Fruit fly (Drosophila melanogaster) whole organism, pupa: ENCODE measurements around the gene Ndc1.

Experiments used
- CG10348 ChIP-seq: fragments of 200-800 bp; sonication (Bioruptor generic); IDR thresholded peaks from 2 replicates; pipeline ENCODE4 v1.3.6; 2022; ENCODE audit warnings: missing biosample characterization, missing genetic modification characterization
- CG12605 ChIP-seq: fragments of 200-800 bp; sonication (Bioruptor generic); IDR thresholded peaks from 2 replicates; pipeline ENCODE4 v1.3.6; 2022; ENCODE audit warnings: missing biosample characterization, missing genetic modification characterization
- CG13204 ChIP-seq: fragments of 200-800 bp; sonication (Bioruptor generic); optimal IDR thresholded peaks from 2 replicates; lab custom pipeline; 2018; ENCODE audit warnings: missing biosample characterization, mild to moderate bottlenecking, missing genetic modification characterization, moderate library complexity
- CG15710 ChIP-seq: fragments of 200-800 bp; sonication (Bioruptor generic); optimal IDR thresholded peaks from 2 replicates; lab custom pipeline; 2018; ENCODE audit warnings: missing biosample characterization, mild to moderate bottlenecking, missing genetic modification characterization, moderate library complexity
- CG8159 ChIP-seq: fragments of 200-800 bp; sonication (Bioruptor generic); optimal IDR thresholded peaks from 3 replicates; lab custom pipeline; 2018; ENCODE audit warnings: missing biosample characterization, mild to moderate bottlenecking, missing genetic modification characterization, moderate library complexity
- CG8301 ChIP-seq: fragments of 200-800 bp; sonication (Bioruptor generic); optimal IDR thresholded peaks from 2 replicates; lab custom pipeline; 2018; ENCODE audit warnings: missing biosample characterization, mild to moderate bottlenecking, missing genetic modification characterization
- CG9948 ChIP-seq: fragments of 200-800 bp; sonication (Bioruptor generic); optimal IDR thresholded peaks from 2 replicates; lab custom pipeline; 2018; ENCODE audit warnings: missing biosample characterization, mild to moderate bottlenecking, missing genetic modification characterization, moderate library complexity
- EcR ChIP-seq: fragments of 200-800 bp; sonication (Bioruptor generic); optimal IDR thresholded peaks from 3 replicates; lab custom pipeline; 2019; ENCODE audit warnings: missing biosample characterization, missing genetic modification characterization, mild to moderate bottlenecking, moderate library complexity, missing genetic modification reagents
- Ets98B ChIP-seq: fragments of 200-800 bp; sonication (Bioruptor generic); IDR thresholded peaks from 2 replicates; pipeline ENCODE4 v1.3.6; 2022; ENCODE audit warnings: missing biosample characterization, missing genetic modification characterization
- Pif1B ChIP-seq: fragments of 200-800 bp; sonication (Bioruptor generic); optimal IDR thresholded peaks from 3 replicates; lab custom pipeline; 2016; ENCODE audit warnings: missing biosample characterization, missing genetic modification characterization
- rn ChIP-seq: fragments of 200-800 bp; sonication (Bioruptor generic); IDR thresholded peaks from 2 replicates; pipeline ENCODE4 v1.3.6; 2022; ENCODE audit warnings: missing biosample characterization, missing genetic modification characterization

DNA sequence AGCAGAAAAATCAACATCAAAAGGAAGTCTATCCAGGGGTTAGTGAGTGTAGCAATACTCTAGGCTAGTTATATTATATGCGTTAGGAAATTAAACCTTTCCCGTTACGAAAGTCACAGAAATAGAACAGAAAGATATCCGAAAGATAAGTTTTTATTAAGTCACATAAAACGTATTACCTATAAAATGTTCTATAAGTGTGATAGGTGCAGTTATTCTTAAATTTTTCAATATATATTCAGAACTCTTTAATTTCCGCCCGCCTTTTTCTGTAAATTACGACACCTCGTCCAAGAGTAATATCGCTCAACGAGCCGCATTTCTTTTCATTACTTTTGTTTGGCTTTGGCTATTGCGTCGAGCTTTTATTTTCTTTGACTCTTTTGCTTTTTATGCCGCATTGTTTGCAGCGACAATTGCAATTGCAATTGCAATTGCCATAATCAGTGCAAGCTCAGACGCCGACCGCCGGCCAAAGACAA lies 45.8 kb upstream of the Ndc1 start:
- no peak for TF ChIP-seq EcR (GFP tag; lab: Kevin White, UChicago)
- TF ChIP-seq CG13204 (GFP tag; lab: Kevin White, UChicago): no peak
- TF ChIP-seq rn (GFP tag; lab: Robert Waterston, UW): no peak
- no peak for TF ChIP-seq Ets98B
- peak; percentile 80 for TF ChIP-seq CG8301 (tag; lab: Kevin White, UChicago)
- peak; percentile 80 for TF ChIP-seq CG8159 (tag; lab: Kevin White, UChicago)
- TF ChIP-seq Pif1B: no peak
- peak; percentile 70 for TF ChIP-seq CG9948
- TF ChIP-seq CG15710 (tag; lab: Kevin White, UChicago): peak; percentile 73
- TF ChIP-seq CG12605 (GFP tag; lab: Robert Waterston, UW): no peak
- no peak for TF ChIP-seq CG10348 (GFP tag; lab: Robert Waterston, UW)
